Worm (Caenorhabditis elegans) whole organism, L2 larva: ENCODE results near the gene rab-3.

Experiments
- alr-1 ChIP-seq: fragments of 150-350 bp; optimal IDR thresholded peaks from 2 replicates; lab custom pipeline; 2014; ENCODE audit warnings: missing biosample characterization, missing genetic modification characterization
- ama-1 ChIP-seq: fragments of 150-350 bp; optimal IDR thresholded peaks from 2 replicates; lab custom pipeline; 2018; ENCODE audit warnings: inconsistent platforms
- fos-1 ChIP-seq: fragments of 150-350 bp; optimal IDR thresholded peaks from 2 replicates; lab custom pipeline; 2014; ENCODE audit warnings: missing biosample characterization, missing genetic modification characterization
- lsy-2 ChIP-seq, 2 experiments: fragments of 150-350 bp in 1 of 2; sonication (generic microtip) in 1 of 2; optimal IDR thresholded peaks; 2 replicates each; lab custom pipeline; 2014 to 2017; ENCODE audit warnings: missing biosample characterization in 2 of 2, missing genetic modification characterization in 2 of 2
- mdl-1 ChIP-seq, 2 experiments: fragments of 150-350 bp in 1 of 2; sonication (generic microtip) in 1 of 2; optimal IDR thresholded peaks; 2 replicates each; lab custom pipeline; 2017; ENCODE audit warnings: missing biosample characterization in 2 of 2, missing genetic modification characterization in 2 of 2
- nhr-12 ChIP-seq: fragments of 150-350 bp; optimal IDR thresholded peaks from 2 replicates; lab custom pipeline; 2014; ENCODE audit warnings: missing biosample characterization, missing genetic modification characterization
- nhr-129 ChIP-seq: fragments of 150-350 bp; optimal IDR thresholded peaks from 2 replicates; lab custom pipeline; 2014; ENCODE audit warnings: missing biosample characterization, missing genetic modification characterization
- nhr-23 ChIP-seq: fragments of 150-350 bp; optimal IDR thresholded peaks from 2 replicates; lab custom pipeline; 2014; ENCODE audit warnings: missing biosample characterization, missing genetic modification reagents, missing genetic modification characterization
- nhr-237 ChIP-seq: fragments of 150-350 bp; optimal IDR thresholded peaks from 2 replicates; lab custom pipeline; 2014; ENCODE audit warnings: missing biosample characterization, missing genetic modification characterization
- nhr-6 ChIP-seq: fragments of 150-350 bp; optimal IDR thresholded peaks from 2 replicates; lab custom pipeline; 2014; ENCODE audit warnings: missing biosample characterization, missing genetic modification characterization
- unc-62 ChIP-seq: fragments of 150-350 bp; optimal IDR thresholded peaks from 2 replicates; lab custom pipeline; 2014; ENCODE audit warnings: missing biosample characterization, missing genetic modification reagents, missing genetic modification characterization

- TF ChIP-seq nhr-23 (tag; lab: Kevin White, UChicago): no peak
- no peak for TF ChIP-seq fos-1
- no peak for TF ChIP-seq alr-1
- TF ChIP-seq unc-62 (GFP tag; lab: Kevin White, UChicago): no peak
- no peak for TF ChIP-seq nhr-12 (tag; lab: Kevin White, UChicago)
- TF ChIP-seq nhr-6 (tag; lab: Kevin White, UChicago): no peak
- no peak for TF ChIP-seq ama-1 (lab: Kevin White, UChicago)
- TF ChIP-seq nhr-129 (tag; lab: Kevin White, UChicago): no peak
- no peak for TF ChIP-seq mdl-1 (tag; optimal IDR thresholded peaks at IDR 0.05; lab: Kevin White, UChicago)
- TF ChIP-seq lsy-2 (tag; optimal IDR thresholded peaks at IDR 0.05; lab: Kevin White, UChicago): no peak
- TF ChIP-seq nhr-237 (tag; lab: Kevin White, UChicago): no peak
Measured at ce11 chrII:5735744-5736143, 8.1 kb upstream of the rab-3 start.
